Fruit fly (Drosophila melanogaster): ENCODE data around the gene CG13308.

Gene CG13308

DNA sequence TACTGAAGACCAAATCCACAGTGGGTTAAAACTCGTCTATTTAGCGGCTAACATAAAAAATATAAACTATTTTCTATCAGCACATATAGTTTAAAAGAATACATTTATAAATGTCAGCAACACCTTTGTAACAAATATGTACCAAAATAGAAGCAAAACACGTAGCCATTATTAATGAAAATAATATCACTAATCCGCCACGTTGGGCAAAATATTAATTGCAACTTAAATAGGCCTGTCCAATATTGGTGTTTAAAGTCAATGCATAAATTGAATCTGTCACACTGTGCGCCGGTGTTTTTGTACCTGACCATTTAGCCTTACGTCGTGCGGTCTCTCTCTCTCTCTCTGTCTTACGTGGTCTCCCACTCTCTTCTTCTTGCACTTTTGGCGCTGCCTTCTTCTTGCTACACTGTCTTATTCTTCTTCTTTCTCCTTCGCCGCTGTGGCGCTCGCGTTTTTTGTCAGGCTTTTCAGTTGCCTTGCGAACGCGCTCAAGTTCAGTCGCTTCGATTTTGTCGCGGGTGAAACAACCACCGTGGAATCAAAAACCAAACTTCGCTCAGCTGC, 42.3 kb upstream of the CG13308 start (continued):
- TF ChIP-seq CG7357 (GFP tag; IDR thresholded peaks at IDR 0.05) (peak; percentile 96), CG10267 (tag; optimal IDR thresholded peaks at IDR 0.05) (peak; percentile 77), sc (optimal IDR thresholded peaks at IDR 0.05) (no peak), sc (GFP tag; optimal IDR thresholded peaks at IDR 0.05) (peak; percentile 98), gcm (GFP tag; optimal IDR thresholded peaks at IDR 0.05) (peak; percentile 97), pb (GFP tag; optimal IDR thresholded peaks at IDR 0.05) (peak; percentile 86), H2.0 (GFP tag; IDR thresholded peaks at IDR 0.05) (peak; percentile 97), CG6654 (GFP tag; optimal IDR thresholded peaks at IDR 0.05) (peak; percentile 93), CG3281 (GFP tag; optimal IDR thresholded peaks at IDR 0.05) (peak; percentile 98), CG8924 (tag; optimal IDR thresholded peaks at IDR 0.05) (peak; percentile 99), fd64A (GFP tag; optimal IDR thresholded peaks at IDR 0.05) (peak; percentile 95), salm (tag; optimal IDR thresholded peaks at IDR 0.05) (peak; percentile 97), CG8944 (GFP tag; optimal IDR thresholded peaks at IDR 0.05) (peak; percentile 97), CG10979 (tag; optimal IDR thresholded peaks at IDR 0.05) (peak; percentile 98), CG17912 (GFP tag; optimal IDR thresholded peaks at IDR 0.05) (peak; percentile 92), Max (GFP tag; optimal IDR thresholded peaks at IDR 0.05) (peak; percentile 99), ase (GFP tag; IDR thresholded peaks at IDR 0.05) (peak; percentile 97), rib (GFP tag; IDR thresholded peaks at IDR 0.05) (peak; percentile 94), CG14710 (tag; optimal IDR thresholded peaks at IDR 0.05) (peak; percentile 97), CG5953 (GFP tag; IDR thresholded peaks at IDR 0.05) (peak; percentile 96), Neu2 (GFP tag; optimal IDR thresholded peaks at IDR 0.05; ENCODE audit: borderline replicate concordance) (peak; percentile 69), Lpt (GFP tag; optimal IDR thresholded peaks at IDR 0.05) (no peak), CG42726 (GFP tag; IDR thresholded peaks at IDR 0.05; ENCODE audit: partially characterized antibody) (peak; percentile 39; the same call in 1 of the 2 replicates), otp (GFP tag; IDR thresholded peaks at IDR 0.05) (peak; percentile 94), CG1529 (GFP tag; optimal IDR thresholded peaks at IDR 0.05) (peak; percentile 99), disco-r (GFP tag; optimal IDR thresholded peaks at IDR 0.05) (peak; percentile 97), CG17328 (GFP tag; IDR thresholded peaks at IDR 0.05) (peak; percentile 97), Meics (GFP tag; optimal IDR thresholded peaks at IDR 0.05) (peak; percentile 97), grau (tag; optimal IDR thresholded peaks at IDR 0.05) (peak; percentile 98), Dfd (GFP tag; optimal IDR thresholded peaks at IDR 0.05) (no peak), D19B (GFP tag; optimal IDR thresholded peaks at IDR 0.05) (peak; percentile 87), luna (GFP tag; optimal IDR thresholded peaks at IDR 0.05) (peak; percentile 70), jumu (GFP tag; optimal IDR thresholded peaks at IDR 0.05) (peak; percentile 98), CG8281 (tag; optimal IDR thresholded peaks at IDR 0.05) (peak; percentile 64), ro (GFP tag; IDR thresholded peaks at IDR 0.05) (peak; percentile 95), Six4 (GFP tag; optimal IDR thresholded peaks at IDR 0.05) (peak; percentile 97), sna (GFP tag; IDR thresholded peaks at IDR 0.05; ENCODE audit: partially characterized antibody) (no peak), CG31224 (GFP tag; IDR thresholded peaks at IDR 0.05) (peak; percentile 94), br (optimal IDR thresholded peaks at IDR 0.05) (no peak), Hmx (GFP tag; optimal IDR thresholded peaks at IDR 0.05) (peak; percentile 86), CG2199 (GFP tag; IDR thresholded peaks at IDR 0.05) (peak; percentile 87), fru (optimal IDR thresholded peaks at IDR 0.05) (no peak), Doc2 (GFP tag; IDR thresholded peaks at IDR 0.05) (peak; percentile 91), CG9609 (GFP tag; optimal IDR thresholded peaks at IDR 0.05) (peak; percentile 98), sd (tag; optimal IDR thresholded peaks at IDR 0.05) (peak; percentile 91), CG2129 (GFP tag; IDR thresholded peaks at IDR 0.05; ENCODE audit: partially characterized antibody) (no peak), Mad (GFP tag; optimal IDR thresholded peaks at IDR 0.05) (peak; percentile 97), grn (GFP tag; optimal IDR thresholded peaks at IDR 0.05) (peak; percentile 71), Ets65A (GFP tag) (peak; percentile 95), CG3726 (GFP tag; IDR thresholded peaks at IDR 0.05) (peak; percentile 95), MESR4 (GFP tag; optimal IDR thresholded peaks at IDR 0.05) (peak; percentile 56), Abd-B (GFP tag; optimal IDR thresholded peaks at IDR 0.05) (peak; percentile 84)
